Fruit fly (Drosophila melanogaster): ENCODE measurements around the gene CYLD.

dm6 chr2L:10269854-10270253, 29.8 kb downstream of the CYLD start, which contains the start of gene Mulk:
- TF ChIP-seq CG33213 (GFP tag; optimal IDR thresholded peaks at IDR 0.05), result no peak
- no peak for TF ChIP-seq bbx (GFP tag; IDR thresholded peaks at IDR 0.05; ENCODE audit: partially characterized antibody)
- no peak for TF ChIP-seq kay (GFP tag; optimal IDR thresholded peaks at IDR 0.05)
- TF ChIP-seq Sox102F (GFP tag; optimal IDR thresholded peaks at IDR 0.05), result no peak
- no peak for TF ChIP-seq ac (GFP tag; optimal IDR thresholded peaks at IDR 0.05)
- TF ChIP-seq CkIIα-i1 (GFP tag; IDR thresholded peaks at IDR 0.05), result no peak
- TF ChIP-seq gro (GFP tag; optimal IDR thresholded peaks at IDR 0.05), result no peak
- TF ChIP-seq CG6272 (GFP tag; IDR thresholded peaks at IDR 0.05), result no peak
- TF ChIP-seq CG4424 (GFP tag; optimal IDR thresholded peaks at IDR 0.05), result no peak
- no peak for TF ChIP-seq CG10543 (GFP tag; optimal IDR thresholded peaks at IDR 0.05)
- no peak for TF ChIP-seq TFAM (GFP tag; optimal IDR thresholded peaks at IDR 0.05)
- TF ChIP-seq CG8478 (optimal IDR thresholded peaks at IDR 0.05), result no peak
- no peak for TF ChIP-seq crc (GFP tag; optimal IDR thresholded peaks at IDR 0.05)
- no peak for TF ChIP-seq D19B (GFP tag; optimal IDR thresholded peaks at IDR 0.05)
